Worm (Caenorhabditis elegans): ENCODE measurements around the gene F46F5.5.
A peak's percentile ranks its signal among the peaks of the same experiment; 100 is the strongest.

Gene F46F5.5

DNA sequence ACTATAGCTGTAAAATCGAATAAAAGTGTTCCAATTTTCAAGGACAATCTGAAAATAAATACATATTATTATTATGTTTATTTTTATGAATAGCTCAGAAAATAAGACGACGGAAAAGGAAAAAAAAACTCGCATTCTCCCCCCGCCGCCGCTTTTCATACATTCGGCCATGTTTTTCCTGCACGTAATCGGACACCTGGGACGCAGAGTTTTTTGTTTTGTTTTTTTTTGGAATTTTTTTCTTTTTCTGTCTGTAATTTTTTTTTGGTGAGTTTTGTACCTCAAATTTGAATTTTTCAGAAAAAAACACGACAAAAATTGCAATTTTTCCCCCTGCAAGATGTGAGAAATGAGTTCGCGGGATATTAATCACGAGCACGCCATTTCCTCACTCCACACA is 42.6 kb downstream of the F46F5.5 start, which contains the start of gene C08G5.6:
Gene C08G5.6, plus strand, starts transcription at position 301 of the 400 bp plus-strand sequence.
- TF ChIP-seq nhr-28 (tag; optimal IDR thresholded peaks at IDR 0.05) = no peak
- no peak for TF ChIP-seq hlh-4 (tag; optimal IDR thresholded peaks at IDR 0.05)
- TF ChIP-seq ceh-88 (GFP tag; IDR thresholded peaks at IDR 0.05) = no peak

DNA sequence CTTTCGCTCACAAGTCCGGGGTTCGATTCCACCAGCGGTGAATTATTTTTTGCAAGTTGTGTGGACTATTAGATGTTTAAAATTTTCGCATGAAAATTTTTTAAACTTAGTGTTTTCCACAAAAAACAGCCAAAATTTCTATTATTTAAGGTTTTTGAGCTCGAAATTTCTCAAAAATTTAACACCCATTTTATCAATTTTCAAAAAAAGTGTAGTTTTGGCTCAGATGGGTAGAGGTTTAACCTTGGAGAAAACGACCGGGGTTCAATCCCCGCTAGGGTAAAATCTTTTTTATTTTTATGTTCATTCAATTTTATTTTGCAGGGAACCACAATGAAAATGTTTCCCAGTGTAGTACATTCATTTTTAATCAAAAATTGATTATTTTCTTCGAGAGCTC is 43.6 kb downstream of the F46F5.5 start:
- TF ChIP-seq nhr-77 (tag; optimal IDR thresholded peaks at IDR 0.05) (no peak), lir-3 (tag; optimal IDR thresholded peaks at IDR 0.05; ENCODE audit: poor library complexity) (no peak), tbx-2 (tag; optimal IDR thresholded peaks at IDR 0.05) (no peak), mef-2 (tag; optimal IDR thresholded peaks at IDR 0.05) (no peak), ztf-11 (tag; optimal IDR thresholded peaks at IDR 0.05) (no peak), sptf-1 (tag; optimal IDR thresholded peaks at IDR 0.05) (no peak), zag-1 (tag; optimal IDR thresholded peaks at IDR 0.05) (no peak), nhr-47 (tag; optimal IDR thresholded peaks at IDR 0.05) (no peak), C04F5.9 (tag; optimal IDR thresholded peaks at IDR 0.05) (no peak), ces-1 (GFP tag; optimal IDR thresholded peaks at IDR 0.05) (no peak), grh-1 (GFP tag; IDR thresholded peaks at IDR 0.05) (no peak), ets-5 (GFP tag; IDR thresholded peaks at IDR 0.05) (no peak)

DNA sequence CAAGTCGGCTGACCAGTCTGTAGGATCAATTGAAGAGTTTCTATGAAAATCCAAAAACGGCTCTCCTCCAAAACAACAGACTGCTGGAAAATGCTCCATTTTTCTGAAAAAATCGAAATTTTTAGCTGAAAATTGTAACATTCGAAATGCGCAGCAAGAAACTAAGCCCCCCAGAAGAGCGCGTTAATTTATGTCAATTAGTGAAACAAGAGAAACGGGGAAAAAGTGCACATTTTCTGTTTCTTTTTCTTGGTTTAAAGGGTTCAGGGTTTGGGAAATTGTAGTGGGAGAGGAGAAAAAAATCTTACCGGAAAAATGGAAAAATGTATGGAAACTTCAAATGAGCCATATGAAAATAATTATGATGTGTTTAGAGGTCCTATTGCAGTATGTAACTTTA is 47.6 kb downstream of the F46F5.5 start, which contains the start of gene C08G5.7:
Gene C08G5.7, minus strand, starts transcription at position 101 of the 400 bp plus-strand sequence.
- no peak for TF ChIP-seq fkh-8 (tag; optimal IDR thresholded peaks at IDR 0.05)
- no peak for TF ChIP-seq nhr-85 (tag)

DNA sequence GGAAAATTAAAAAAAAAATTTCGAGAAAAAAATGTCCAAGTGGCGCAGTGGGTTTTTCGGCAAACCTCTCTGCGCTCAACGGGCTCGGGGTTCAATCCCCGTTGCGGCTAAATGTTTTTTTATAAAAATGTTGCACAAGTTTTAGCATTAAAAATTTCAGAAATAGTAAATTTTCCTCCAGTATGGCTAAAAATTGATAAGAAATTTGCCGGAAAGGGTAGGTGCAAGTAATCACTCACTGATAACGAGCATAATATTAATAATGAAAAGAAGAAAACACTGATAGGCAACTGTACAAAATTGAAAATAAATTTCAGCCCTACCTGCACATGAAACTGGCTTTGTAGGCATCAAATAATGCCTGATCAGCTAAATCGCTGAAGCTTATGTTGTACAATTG is 48.4 kb downstream of the F46F5.5 start:
- TF ChIP-seq nhr-84 (tag; optimal IDR thresholded peaks at IDR 0.05) (no peak), elt-2 (tag; optimal IDR thresholded peaks at IDR 0.05) (peak; percentile 61), pqm-1 (tag; optimal IDR thresholded peaks at IDR 0.05) (peak; percentile 40)

DNA sequence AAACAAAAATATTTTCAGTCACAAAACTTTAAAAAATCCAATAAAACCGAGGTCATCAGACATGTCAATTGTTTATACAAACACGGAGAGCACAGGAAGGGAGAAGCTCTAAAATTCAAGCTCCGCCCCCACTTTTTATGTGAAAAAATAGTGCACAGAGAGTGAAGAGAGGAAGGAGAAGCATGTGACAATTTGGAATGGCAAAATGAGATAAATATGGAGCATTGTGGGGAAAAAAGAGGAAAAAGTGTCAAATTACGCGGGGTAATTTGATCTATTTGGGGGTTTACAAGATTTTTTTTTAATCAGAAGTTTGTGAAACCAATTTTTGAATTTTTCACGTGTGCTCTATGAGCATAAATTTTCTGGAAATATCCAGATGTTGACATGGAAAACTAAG is 49.9 kb downstream of the F46F5.5 start:
- TF ChIP-seq tbx-2 (tag; optimal IDR thresholded peaks at IDR 0.05) (peak; percentile 26), nhr-47 (tag; optimal IDR thresholded peaks at IDR 0.05) (peak; percentile 29), dsc-1 (tag; optimal IDR thresholded peaks at IDR 0.05) (peak; percentile 70), nhr-71 (tag; optimal IDR thresholded peaks at IDR 0.05) (peak; percentile 51), fkh-10 (GFP tag; optimal IDR thresholded peaks at IDR 0.05) (no peak), mdl-1 (tag; optimal IDR thresholded peaks at IDR 0.05) (no peak), lsy-2 (tag; optimal IDR thresholded peaks at IDR 0.05) (peak in 1 of 2 experiments; percentile 33), tlp-1 (tag; optimal IDR thresholded peaks at IDR 0.05) (no peak), egl-13 (tag; optimal IDR thresholded peaks at IDR 0.05) (peak; percentile 32), fkh-8 (tag; optimal IDR thresholded peaks at IDR 0.05) (peak; percentile 24), elt-2 (tag; optimal IDR thresholded peaks at IDR 0.05) (peak; percentile 39), nhr-76 (tag; optimal IDR thresholded peaks at IDR 0.05) (no peak), fkh-4 (tag; optimal IDR thresholded peaks at IDR 0.05; ENCODE audit: borderline replicate concordance) (no peak), zip-4 (GFP tag; optimal IDR thresholded peaks at IDR 0.05) (no peak), unc-98 (GFP tag; IDR thresholded peaks at IDR 0.05) (no peak), pax-3 (tag; optimal IDR thresholded peaks at IDR 0.05) (peak; percentile 7), swsn-7 (tag; optimal IDR thresholded peaks at IDR 0.05) (peak; percentile 10), lin-35 (GFP tag; optimal IDR thresholded peaks at IDR 0.05) (peak in 1 of 2 experiments; percentile 1), lin-14 (GFP tag; optimal IDR thresholded peaks at IDR 0.05) (peak; percentile 72), irx-1 (tag; optimal IDR thresholded peaks at IDR 0.05) (peak; percentile 57), dpl-1 (GFP tag; optimal IDR thresholded peaks at IDR 0.05) (peak in 1 of 3 experiments; percentile 10), nhr-20 (tag; optimal IDR thresholded peaks at IDR 0.05) (peak; percentile 18), ceh-82 (tag; optimal IDR thresholded peaks at IDR 0.05) (no peak), snu-23 (GFP tag; optimal IDR thresholded peaks at IDR 0.05) (peak; percentile 12), ceh-88 (GFP tag; IDR thresholded peaks at IDR 0.05) (no peak)
